Fruit fly (Drosophila melanogaster): ENCODE measurements around the gene Pmvk.

Gene Pmvk

dm6 chr2L:19533247-19533646, 46.9 kb downstream of the Pmvk start, which contains the start of gene CG33116 (continued):
- peak; percentile 88 for TF ChIP-seq Hmr (GFP tag; optimal IDR thresholded peaks at IDR 0.05)
- peak; percentile 87 for TF ChIP-seq zfh2 (GFP tag; optimal IDR thresholded peaks at IDR 0.05)
- peak; percentile 62 for TF ChIP-seq CG6254 (GFP tag; optimal IDR thresholded peaks at IDR 0.05)
- peak; percentile 18 for TF ChIP-seq CG3065 (GFP tag; optimal IDR thresholded peaks at IDR 0.05)
- TF ChIP-seq sc (optimal IDR thresholded peaks at IDR 0.05): no peak
- TF ChIP-seq sc (GFP tag; optimal IDR thresholded peaks at IDR 0.05): peak; percentile 55
- TF ChIP-seq CG4424 (GFP tag; optimal IDR thresholded peaks at IDR 0.05): peak; percentile 86
- TF ChIP-seq lov (optimal IDR thresholded peaks at IDR 0.05): no peak
- peak; percentile 81 for TF ChIP-seq lov (GFP tag; IDR thresholded peaks at IDR 0.05)
- 0 out of 4 replicates have a peak, but pooled peaks have one; percentile 35 for TF ChIP-seq Dll (GFP tag; IDR thresholded peaks at IDR 0.05; ENCODE audit: partially characterized antibody)
- TF ChIP-seq Scr (GFP tag; IDR thresholded peaks at IDR 0.05; ENCODE audit: partially characterized antibody): peak; percentile 27; the same call in 1 of the 2 replicates
- TF ChIP-seq gem (tag; optimal IDR thresholded peaks at IDR 0.05): peak; percentile 85
- peak; percentile 75 for TF ChIP-seq CG4820 (GFP tag; optimal IDR thresholded peaks at IDR 0.05)
- TF ChIP-seq CG16779 (GFP tag; IDR thresholded peaks at IDR 0.05): peak; percentile 87
- peak; percentile 43 for TF ChIP-seq kah (GFP tag; optimal IDR thresholded peaks at IDR 0.05)
- no peak for TF ChIP-seq Lim3 (GFP tag; IDR thresholded peaks at IDR 0.05)
- peak; percentile 85 for TF ChIP-seq CG15696 (tag; optimal IDR thresholded peaks at IDR 0.05)
- peak; percentile 45 for TF ChIP-seq CG10147 (GFP tag; optimal IDR thresholded peaks at IDR 0.05)
- peak; percentile 76 for TF ChIP-seq cg (GFP tag; optimal IDR thresholded peaks at IDR 0.05)
- TF ChIP-seq dmrt99B (tag; optimal IDR thresholded peaks at IDR 0.05): peak; percentile 86
- TF ChIP-seq Optix (GFP tag; IDR thresholded peaks at IDR 0.05): peak; percentile 68
- peak; percentile 77 for TF ChIP-seq Xrp1 (GFP tag; IDR thresholded peaks at IDR 0.05)
- peak; percentile 76; the same call in 2 of the 3 replicates for TF ChIP-seq CG11695 (GFP tag; IDR thresholded peaks at IDR 0.05)
- peak; percentile 78 for TF ChIP-seq CG18476 (GFP tag; optimal IDR thresholded peaks at IDR 0.05)
- peak; percentile 87 for TF ChIP-seq CG30403 (GFP tag; optimal IDR thresholded peaks at IDR 0.05)
- peak; percentile 78 for TF ChIP-seq Camta (GFP tag; optimal IDR thresholded peaks at IDR 0.05)
- peak; percentile 88 for TF ChIP-seq fu2 (GFP tag; optimal IDR thresholded peaks at IDR 0.05)
- TF ChIP-seq lilli (GFP tag; optimal IDR thresholded peaks at IDR 0.05): peak; percentile 89
- TF ChIP-seq CG42726 (GFP tag; IDR thresholded peaks at IDR 0.05; ENCODE audit: partially characterized antibody): no peak; the same call in 1 of the 2 replicates
- TF ChIP-seq grau (tag; optimal IDR thresholded peaks at IDR 0.05): peak; percentile 81
- TF ChIP-seq crp (GFP tag; optimal IDR thresholded peaks at IDR 0.05): peak in 1 of 2 experiments; percentile 77
- peak; percentile 29 for TF ChIP-seq CG3838 (GFP tag; optimal IDR thresholded peaks at IDR 0.05)
- TF ChIP-seq Abd-B (GFP tag; optimal IDR thresholded peaks at IDR 0.05): peak; percentile 52
- TF ChIP-seq sisA (GFP tag; IDR thresholded peaks at IDR 0.05): peak; percentile 63
- TF ChIP-seq croc (GFP tag; conservative IDR thresholded peaks at IDR 0.05): peak; percentile 46; the same call in 2 of the 3 replicates
- TF ChIP-seq usp (GFP tag; optimal IDR thresholded peaks at IDR 0.05): no peak
- TF ChIP-seq ato (GFP tag; IDR thresholded peaks at IDR 0.05; ENCODE audit: partially characterized antibody): 0 out of 2 replicates have a peak, but pooled peaks have one; percentile 25
- peak; percentile 92 for TF ChIP-seq ci (GFP tag; IDR thresholded peaks at IDR 0.05)
- TF ChIP-seq CG14050 (GFP tag; IDR thresholded peaks at IDR 0.05): peak; percentile 51
- TF ChIP-seq CG9437 (GFP tag; optimal IDR thresholded peaks at IDR 0.05): peak; percentile 66
- peak; percentile 63; the same call in 1 of the 2 replicates for TF ChIP-seq ara (GFP tag; IDR thresholded peaks at IDR 0.05)
- peak; percentile 79 for TF ChIP-seq CG12071 (GFP tag; optimal IDR thresholded peaks at IDR 0.05)
- peak; percentile 61 for TF ChIP-seq CG16815 (GFP tag; optimal IDR thresholded peaks at IDR 0.05)
- peak; percentile 84 for TF ChIP-seq Mad (GFP tag; optimal IDR thresholded peaks at IDR 0.05)
- TF ChIP-seq C15 (GFP tag; IDR thresholded peaks at IDR 0.05): 0 out of 3 replicates have a peak, but pooled peaks have one; percentile 22
- TF ChIP-seq CG14710 (tag; optimal IDR thresholded peaks at IDR 0.05): peak; percentile 78
- TF ChIP-seq CoRest (tag; optimal IDR thresholded peaks at IDR 0.05): peak; percentile 80
- peak; percentile 51 for TF ChIP-seq cato (GFP tag; optimal IDR thresholded peaks at IDR 0.05; ENCODE audit: borderline replicate concordance)
- TF ChIP-seq nerfin-1 (tag; optimal IDR thresholded peaks at IDR 0.05): peak; percentile 80
- peak; percentile 12 for TF ChIP-seq Elba2 (GFP tag; optimal IDR thresholded peaks at IDR 0.05)

Data from whole organism, embryonic.